Worm (Caenorhabditis elegans) whole organism, mixed stage, embryonic: ENCODE data around the gene fbxa-77.
"Not testable (repeated sequence)": the region's sequence is repeated elsewhere in the genome, so short reads cannot be mapped to it uniquely, and the experiment has no call there.

Experiments used
- M03D4.4 ChIP-seq: sonication (generic microtip); optimal IDR thresholded peaks from 2 replicates; lab custom pipeline; 2017; ENCODE audit warnings: mild to moderate bottlenecking, missing genetic modification characterization, missing compliant biosample characterization
- bed-3 ChIP-seq: fragments of 200-800 bp; sonication (Bioruptor generic); optimal IDR thresholded peaks from 3 replicates; lab custom pipeline; 2018; ENCODE audit warnings: mild to moderate bottlenecking, missing genetic modification characterization, moderate library complexity, missing compliant biosample characterization
- ceh-43 ChIP-seq: fragments of 200-800 bp; sonication (Bioruptor generic); optimal IDR thresholded peaks from 2 replicates; lab custom pipeline; 2018; ENCODE audit warnings: mild to moderate bottlenecking, missing genetic modification characterization, moderate library complexity, missing compliant biosample characterization
- ceh-83 ChIP-seq: fragments of 200-800 bp; sonication (Bioruptor generic); optimal IDR thresholded peaks from 2 replicates; lab custom pipeline; 2018; ENCODE audit warnings: mild to moderate bottlenecking, missing genetic modification characterization, missing compliant biosample characterization
- ces-1 ChIP-seq: fragments of 150-350 bp; optimal IDR thresholded peaks from 2 replicates; lab custom pipeline; 2014; ENCODE audit warnings: missing biosample characterization, missing genetic modification reagents, missing genetic modification characterization
- cnd-1 ChIP-seq: fragments of 200-800 bp; sonication (Bioruptor generic); optimal IDR thresholded peaks from 2 replicates; lab custom pipeline; 2018; ENCODE audit warnings: mild to moderate bottlenecking, missing genetic modification characterization, missing compliant biosample characterization
- drap-1 ChIP-seq: fragments of 200-800 bp; sonication (Bioruptor generic); optimal IDR thresholded peaks from 3 replicates; lab custom pipeline; 2018; ENCODE audit warnings: mild to moderate bottlenecking, missing genetic modification characterization, missing compliant biosample characterization
- elt-1 ChIP-seq: sonication (generic microtip); optimal IDR thresholded peaks from 2 replicates; lab custom pipeline; 2017; ENCODE audit warnings: missing genetic modification characterization, mild to moderate bottlenecking, missing compliant biosample characterization, antibody characterized with exemption, moderate library complexity, borderline replicate concordance; ENCODE audit not compliant: insufficient read depth
- elt-3 ChIP-seq: fragments of 150-350 bp; optimal IDR thresholded peaks from 2 replicates; lab custom pipeline; 2014; ENCODE audit warnings: missing biosample characterization, missing genetic modification characterization
- ham-2 ChIP-seq: fragments of 200-800 bp; sonication (Bioruptor generic); optimal IDR thresholded peaks from 2 replicates; lab custom pipeline; 2018; ENCODE audit warnings: mild to moderate bottlenecking, missing genetic modification characterization, missing compliant biosample characterization
- hlh-1 ChIP-seq: fragments of 150-350 bp; optimal IDR thresholded peaks from 2 replicates; lab custom pipeline; 2014; ENCODE audit warnings: missing biosample characterization, missing genetic modification reagents, missing genetic modification characterization
- lin-13 ChIP-seq: fragments of 150-350 bp; optimal IDR thresholded peaks from 2 replicates; lab custom pipeline; 2014; ENCODE audit warnings: missing biosample characterization, missing genetic modification characterization
- lin-32 ChIP-seq: fragments of 200-800 bp; sonication (Bioruptor generic); optimal IDR thresholded peaks from 2 replicates; lab custom pipeline; 2018; ENCODE audit warnings: mild to moderate bottlenecking, missing genetic modification characterization, missing compliant biosample characterization
- lsy-2 ChIP-seq: fragments of 150-350 bp; optimal IDR thresholded peaks from 2 replicates; lab custom pipeline; 2014; ENCODE audit warnings: missing biosample characterization, missing genetic modification characterization
- mab-5 ChIP-seq: fragments of 150-350 bp; optimal IDR thresholded peaks from 2 replicates; lab custom pipeline; 2014; ENCODE audit warnings: missing biosample characterization, missing genetic modification characterization
- mls-2 ChIP-seq: sonication (generic microtip); optimal IDR thresholded peaks from 2 replicates; lab custom pipeline; 2016; ENCODE audit warnings: mild to moderate bottlenecking, missing genetic modification characterization, moderate library complexity, missing compliant biosample characterization
- nhr-2 ChIP-seq: fragments of 150-350 bp; optimal IDR thresholded peaks from 2 replicates; lab custom pipeline; 2014; ENCODE audit warnings: missing biosample characterization, missing genetic modification characterization
- nhr-237 ChIP-seq: fragments of 150-350 bp; optimal IDR thresholded peaks from 2 replicates; lab custom pipeline; 2014; ENCODE audit warnings: missing biosample characterization, missing genetic modification characterization
- nhr-76 ChIP-seq: sonication (generic microtip); optimal IDR thresholded peaks from 2 replicates; lab custom pipeline; 2017; ENCODE audit warnings: missing biosample characterization, missing genetic modification characterization
- pha-4 ChIP-seq: fragments of 150-350 bp; optimal IDR thresholded peaks from 2 replicates; lab custom pipeline; 2018; ENCODE audit warnings: missing biosample characterization, missing genetic modification reagents, missing genetic modification characterization
- sem-2 ChIP-seq: fragments of 200-800 bp; sonication (Bioruptor generic); optimal IDR thresholded peaks from 2 replicates; lab custom pipeline; 2018; ENCODE audit warnings: mild to moderate bottlenecking, missing genetic modification characterization, missing compliant biosample characterization
- snpc-4 ChIP-seq: fragments of 150-350 bp; optimal IDR thresholded peaks from 2 replicates; lab custom pipeline; 2014; ENCODE audit warnings: missing biosample characterization, missing genetic modification characterization
- sptf-1 ChIP-seq: sonication (generic microtip); optimal IDR thresholded peaks from 2 replicates; lab custom pipeline; 2017; ENCODE audit warnings: mild to moderate bottlenecking, missing genetic modification characterization, moderate library complexity, missing compliant biosample characterization
- tbx-8 ChIP-seq: fragments of 200-800 bp; sonication (Bioruptor generic); optimal IDR thresholded peaks from 2 replicates; lab custom pipeline; 2018; ENCODE audit warnings: mild to moderate bottlenecking, missing genetic modification characterization, moderate library complexity, missing compliant biosample characterization
- unc-120 ChIP-seq: sonication (generic microtip); optimal IDR thresholded peaks from 2 replicates; lab custom pipeline; 2017; ENCODE audit warnings: missing genetic modification characterization, missing compliant biosample characterization; ENCODE audit not compliant: poor library complexity, severe bottlenecking
- unc-62 ChIP-seq: fragments of 150-350 bp; optimal IDR thresholded peaks from 2 replicates; lab custom pipeline; 2014; ENCODE audit warnings: missing biosample characterization, missing genetic modification reagents, missing genetic modification characterization
- zip-8 ChIP-seq: fragments of 150-350 bp; optimal IDR thresholded peaks from 2 replicates; lab custom pipeline; 2014; ENCODE audit warnings: missing biosample characterization, missing genetic modification characterization
- ztf-11 ChIP-seq: fragments of 150-350 bp; optimal IDR thresholded peaks from 2 replicates; lab custom pipeline; 2014; ENCODE audit warnings: missing biosample characterization, missing genetic modification characterization

fbxa-77 gene

ce11 chrIII:1256519-1256918 lies 7.2 kb downstream of the fbxa-77 start, which contains the start of gene fbxa-208:
fbxa-208 (plus strand) TSS chrIII:1256819.
- not testable (repeated sequence) for TF ChIP-seq cnd-1 (tag; lab: Kevin White, UChicago); nhr-237 (tag; lab: Kevin White, UChicago); ces-1
- TF ChIP-seq, all 35 proteins: peak for 0; not testable (repeated sequence) for 35

DNA sequence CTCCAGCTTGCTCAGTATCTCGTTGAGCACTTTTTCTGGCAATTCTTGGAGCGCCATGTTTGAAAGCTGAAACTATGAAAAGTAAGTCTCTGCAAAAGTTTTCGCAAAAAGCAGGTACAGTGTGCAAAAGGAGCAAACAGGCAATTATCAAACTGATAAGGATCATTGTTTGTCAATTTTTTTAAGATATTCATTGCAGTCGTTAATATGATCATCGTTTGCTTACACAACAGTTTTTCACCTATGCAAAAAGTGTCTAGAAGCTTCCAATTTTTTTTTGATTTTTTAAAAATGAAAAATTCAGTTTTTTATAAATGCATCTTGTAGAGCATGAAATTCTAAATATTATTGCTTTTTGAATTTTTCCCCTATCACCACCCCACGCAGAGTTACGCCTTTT lies 9.1 kb downstream of the fbxa-77 start, which contains the start of gene fbxa-78:
fbxa-78 (minus strand) TSS at position 101 of the 400 bp plus-strand sequence.
- not testable (repeated sequence) for TF ChIP-seq tbx-8 (GFP tag; lab: Kevin White, UChicago); ceh-43 (GFP tag; lab: Kevin White, UChicago); unc-120 (tag; lab: Kevin White, UChicago)

- not testable (repeated sequence) for TF ChIP-seq unc-62; hlh-1 (tag; lab: Kevin White, UChicago); lin-32
Observed at ce11 chrIII:1263692-1264091, 14.4 kb downstream of the fbxa-77 start, which contains the start of gene srz-9. srz-9 (plus strand) TSS chrIII:1263992.

DNA sequence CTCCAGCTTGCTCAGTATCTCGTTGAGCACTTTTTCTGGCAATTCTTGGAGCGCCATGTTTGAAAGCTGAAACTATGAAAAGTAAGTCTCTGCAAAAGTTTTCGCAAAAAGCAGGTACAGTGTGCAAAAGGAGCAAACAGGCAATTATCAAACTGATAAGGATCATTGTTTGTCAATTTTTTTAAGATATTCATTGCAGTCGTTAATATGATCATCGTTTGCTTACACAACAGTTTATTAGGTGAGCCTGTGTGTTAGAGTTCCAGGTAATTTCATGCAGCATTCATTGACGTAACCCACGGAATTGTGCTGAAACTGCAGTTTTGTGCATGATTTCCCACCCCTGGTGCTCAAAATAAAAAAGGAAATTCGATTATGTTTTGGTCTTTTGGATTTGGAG lies 17.5 kb downstream of the fbxa-77 start, which contains the start of gene fbxa-151:
fbxa-151 (minus strand) TSS at position 101 of the 400 bp plus-strand sequence.
- TF ChIP-seq lin-13 (tag; lab: Kevin White, UChicago); mab-5 (tag; lab: Kevin White, UChicago); zip-8: not testable (repeated sequence)
- TF ChIP-seq, all 35 proteins: peak for 0; not testable (repeated sequence) for 35

DNA sequence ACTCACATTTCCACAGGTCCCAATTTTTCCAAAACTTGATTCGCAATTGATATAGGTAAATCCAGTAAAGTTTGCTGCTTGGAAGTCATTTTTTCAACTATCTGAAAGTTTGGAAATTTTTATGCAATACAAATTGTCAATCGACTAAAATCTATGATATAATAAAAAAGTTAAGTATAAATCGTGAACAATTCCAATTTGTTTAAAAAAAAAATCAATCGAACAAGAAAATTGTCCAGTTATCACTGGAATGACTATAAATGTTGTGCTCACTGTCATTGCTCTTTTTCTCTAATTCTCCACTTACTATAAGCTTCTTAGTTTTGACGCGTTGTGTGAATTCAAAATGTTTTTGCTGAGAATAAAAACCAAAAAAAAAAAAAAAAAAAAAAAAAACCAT lies 19.9 kb downstream of the fbxa-77 start, which contains the start of gene fbxa-32:
fbxa-32 (minus strand) TSS at position 101 of the 400 bp plus-strand sequence.
- TF ChIP-seq nhr-2: no peak
- no peak for TF ChIP-seq ceh-83
- no peak for TF ChIP-seq unc-62
- no peak for TF ChIP-seq mab-5 (tag; lab: Kevin White, UChicago)
- no peak for TF ChIP-seq cnd-1 (tag; lab: Kevin White, UChicago)
- no peak for TF ChIP-seq nhr-76 (tag; lab: Kevin White, UChicago)
- TF ChIP-seq unc-120 (tag; lab: Kevin White, UChicago): no peak
- TF ChIP-seq nhr-237 (tag; lab: Kevin White, UChicago): no peak
- TF ChIP-seq lsy-2 (tag; lab: Kevin White, UChicago): no peak
- TF ChIP-seq elt-1 (tag; lab: Kevin White, UChicago): no peak
- no peak for TF ChIP-seq ham-2
- TF ChIP-seq sptf-1 (tag; lab: Kevin White, UChicago): no peak
- TF ChIP-seq sem-2: no peak
- TF ChIP-seq, all 35 proteins: peak for 0

ce11 chrIII:1271378-1271926 lies 22.2 kb downstream of the fbxa-77 start, which contains the start of gene fbxa-31:
fbxa-31 (minus strand) TSS chrIII:1271428.
- TF ChIP-seq lsy-2 (tag; lab: Kevin White, UChicago) (no peak), pha-4 (no peak), unc-62 (no peak), mab-5 (tag; lab: Kevin White, UChicago) (no peak), hlh-1 (tag; lab: Kevin White, UChicago) (no peak), ceh-43 (GFP tag; lab: Kevin White, UChicago) (no peak), lin-32 (no peak), nhr-2 (no peak), elt-3 (no peak), bed-3 (no peak), mls-2 (tag; lab: Kevin White, UChicago) (no peak), elt-1 (tag; lab: Kevin White, UChicago) (no peak), unc-120 (tag; lab: Kevin White, UChicago) (no peak), nhr-237 (tag; lab: Kevin White, UChicago) (no peak), snpc-4 (tag; lab: Kevin White, UChicago) (no peak), M03D4.4 (tag; lab: Kevin White, UChicago) (no peak), drap-1 (no peak), ztf-11 (tag; lab: Kevin White, UChicago) (no peak)
